Worm (Caenorhabditis elegans) whole organism, young adult: Measurements from ENCODE around the gene T07A9.12.

Experiments used
- B0035.1 ChIP-seq: sonication (generic microtip); optimal IDR thresholded peaks from 2 replicates; lab custom pipeline; 2016; ENCODE audit warnings: missing genetic modification characterization, mild to moderate bottlenecking, missing compliant biosample characterization, missing genotype, missing genetic modification reagents
- F22D6.2 ChIP-seq: sonication (generic microtip); optimal IDR thresholded peaks from 2 replicates; lab custom pipeline; 2016; ENCODE audit warnings: mild to moderate bottlenecking, missing genetic modification characterization, missing compliant biosample characterization
- F37B4.10 ChIP-seq: fragments of 200-800 bp; sonication (Bioruptor generic); IDR thresholded peaks from 2 replicates; pipeline ENCODE4 v1.3.6; 2022; ENCODE audit warnings: missing genetic modification characterization, missing compliant biosample characterization
- F52B5.7 ChIP-seq: sonication (generic microtip); optimal IDR thresholded peaks from 2 replicates; lab custom pipeline; 2016; ENCODE audit warnings: mild to moderate bottlenecking, missing genetic modification characterization, missing compliant biosample characterization
- K11D2.4 ChIP-seq: fragments of 200-800 bp; sonication (Bioruptor generic); IDR thresholded peaks from 2 replicates; pipeline ENCODE4 v1.3.6; 2022; ENCODE audit warnings: missing genetic modification reagents, missing genetic modification characterization, missing compliant biosample characterization
- T07F8.4 ChIP-seq: sonication (generic microtip); optimal IDR thresholded peaks from 2 replicates; lab custom pipeline; 2016; ENCODE audit warnings: mild to moderate bottlenecking, missing genetic modification characterization, moderate library complexity, missing compliant biosample characterization
- Y56A3A.18 ChIP-seq: fragments of 200-800 bp; sonication (Bioruptor generic); IDR thresholded peaks from 2 replicates; pipeline ENCODE4 v1.3.6; 2022; ENCODE audit warnings: missing genetic modification reagents, missing genetic modification characterization, missing compliant biosample characterization
- akir-1 ChIP-seq: fragments of 200-800 bp; sonication (Bioruptor generic); optimal IDR thresholded peaks from 2 replicates; lab custom pipeline; 2018; ENCODE audit warnings: mild to moderate bottlenecking, missing genetic modification characterization, moderate library complexity, missing compliant biosample characterization
- ama-1 ChIP-seq, 3 experiments: fragments of 150-350 bp in 1 of 3; sonication (generic microtip) in 2 of 3; optimal IDR thresholded peaks; 2 replicates each; lab custom pipeline; 2014 to 2018; ENCODE audit warnings: missing biosample characterization in 2 of 3, missing genetic modification characterization in 2 of 3, missing genetic modification reagents in 2 of 3
- bed-1 ChIP-seq: fragments of 200-800 bp; sonication (Bioruptor generic); IDR thresholded peaks from 2 replicates; pipeline ENCODE4 v1.3.6; 2022; ENCODE audit warnings: missing genetic modification reagents, missing genetic modification characterization, missing compliant biosample characterization
- ceh-40 ChIP-seq: fragments of 200-800 bp; sonication (Bioruptor generic); IDR thresholded peaks from 2 replicates; pipeline ENCODE4 v1.3.6; 2022; ENCODE audit warnings: missing genetic modification characterization, missing compliant biosample characterization
- ceh-58 ChIP-seq: fragments of 200-800 bp; sonication (Bioruptor generic); IDR thresholded peaks from 2 replicates; pipeline ENCODE4 v1.3.6; 2022; ENCODE audit warnings: missing genetic modification characterization, missing compliant biosample characterization
- dpff-1 ChIP-seq: sonication (generic microtip); optimal IDR thresholded peaks from 2 replicates; lab custom pipeline; 2017; ENCODE audit warnings: mild to moderate bottlenecking, missing genetic modification characterization, missing compliant biosample characterization
- egl-18 ChIP-seq: fragments of 200-800 bp; sonication (Bioruptor generic); IDR thresholded peaks from 2 replicates; pipeline ENCODE4 v1.3.6; 2022; ENCODE audit warnings: missing genetic modification reagents, missing genetic modification characterization, missing compliant biosample characterization
- egl-44 ChIP-seq: fragments of 200-800 bp; sonication (Bioruptor generic); IDR thresholded peaks from 2 replicates; pipeline ENCODE4 v1.3.6; 2022; ENCODE audit warnings: missing genetic modification reagents, missing genetic modification characterization, missing compliant biosample characterization
- egrh-3 ChIP-seq: fragments of 200-800 bp; sonication (Bioruptor generic); IDR thresholded peaks from 2 replicates; pipeline ENCODE4 v1.3.6; 2022; ENCODE audit warnings: missing genetic modification reagents, missing genetic modification characterization, missing compliant biosample characterization
- gei-17 ChIP-seq: fragments of 200-800 bp; sonication (Bioruptor generic); optimal IDR thresholded peaks from 2 replicates; lab custom pipeline; 2018; ENCODE audit warnings: mild to moderate bottlenecking, missing genetic modification characterization, missing compliant biosample characterization
- hmg-20 ChIP-seq: fragments of 200-800 bp; sonication (Bioruptor generic); IDR thresholded peaks from 2 replicates; pipeline ENCODE4 v1.3.6; 2022; ENCODE audit warnings: missing genetic modification reagents, missing genetic modification characterization, missing compliant biosample characterization
- hrde-1 ChIP-seq: sonication (generic microtip); optimal IDR thresholded peaks from 2 replicates; lab custom pipeline; 2016; ENCODE audit warnings: missing genetic modification characterization, mild to moderate bottlenecking, missing compliant biosample characterization, moderate library complexity, missing genotype, missing genetic modification reagents, borderline replicate concordance
- lin-40 ChIP-seq: sonication (generic microtip); optimal IDR thresholded peaks from 2 replicates; lab custom pipeline; 2016; ENCODE audit warnings: missing genetic modification characterization, mild to moderate bottlenecking, missing compliant biosample characterization, missing genotype, missing genetic modification reagents
- lin-54 ChIP-seq: fragments of 200-800 bp; sonication (Bioruptor generic); optimal IDR thresholded peaks from 2 replicates; lab custom pipeline; 2018; ENCODE audit warnings: mild to moderate bottlenecking, missing genetic modification characterization, missing compliant biosample characterization
- lir-1 ChIP-seq: fragments of 200-800 bp; sonication (Bioruptor generic); conservative IDR thresholded peaks from 2 replicates; pipeline ENCODE4 v1.3.6; 2022; ENCODE audit warnings: missing genetic modification reagents, missing genetic modification characterization, missing compliant biosample characterization
- lsy-27 ChIP-seq: sonication (generic microtip); optimal IDR thresholded peaks from 2 replicates; lab custom pipeline; 2017; ENCODE audit warnings: missing genetic modification characterization, mild to moderate bottlenecking, missing compliant biosample characterization, antibody characterized with exemption, missing genotype, borderline replicate concordance; ENCODE audit not compliant: insufficient read depth
- madf-3 ChIP-seq: fragments of 200-800 bp; sonication (Bioruptor generic); IDR thresholded peaks from 2 replicates; pipeline ENCODE4 v1.3.6; 2022; ENCODE audit warnings: missing genetic modification reagents, missing genetic modification characterization, missing compliant biosample characterization
- mcd-1 ChIP-seq: fragments of 200-800 bp; sonication (Bioruptor generic); IDR thresholded peaks from 2 replicates; pipeline ENCODE4 v1.3.6; 2022; ENCODE audit warnings: missing genetic modification reagents, missing genetic modification characterization, missing compliant biosample characterization
- nfya-2 ChIP-seq: fragments of 200-800 bp; sonication (Bioruptor generic); IDR thresholded peaks from 2 replicates; pipeline ENCODE4 v1.3.6; 2022; ENCODE audit warnings: missing genetic modification reagents, missing genetic modification characterization, missing compliant biosample characterization
- nhr-120 ChIP-seq: fragments of 200-800 bp; sonication (Bioruptor generic); IDR thresholded peaks from 2 replicates; pipeline ENCODE4 v1.3.6; 2022; ENCODE audit warnings: missing genetic modification characterization, missing compliant biosample characterization
- nhr-27 ChIP-seq: fragments of 200-800 bp; sonication (Bioruptor generic); optimal IDR thresholded peaks from 2 replicates; lab custom pipeline; 2018; ENCODE audit warnings: mild to moderate bottlenecking, missing genetic modification characterization, moderate library complexity, missing compliant biosample characterization
- nhr-80 ChIP-seq: sonication (generic microtip); optimal IDR thresholded peaks from 2 replicates; lab custom pipeline; 2016; ENCODE audit warnings: missing genetic modification characterization, missing compliant biosample characterization
- pbrm-1 ChIP-seq: fragments of 200-800 bp; sonication (Bioruptor generic); IDR thresholded peaks from 2 replicates; pipeline ENCODE4 v1.3.6; 2022; ENCODE audit warnings: missing genetic modification reagents, missing genetic modification characterization, missing compliant biosample characterization
- pha-4 ChIP-seq: fragments of 150-350 bp; sonication (generic microtip); optimal IDR thresholded peaks from 2 replicates; lab custom pipeline; 2014; ENCODE audit warnings: missing biosample characterization, missing genetic modification reagents, missing genetic modification characterization
- sea-2 ChIP-seq: fragments of 200-800 bp; sonication (Bioruptor generic); IDR thresholded peaks from 2 replicates; pipeline ENCODE4 v1.3.6; 2022; ENCODE audit warnings: missing genetic modification characterization, missing compliant biosample characterization
- snpc-4 ChIP-seq, 5 experiments: fragments of 150-350 bp in 1 of 5; sonication (generic microtip) in 4 of 5; optimal IDR thresholded peaks; 2 replicates each; lab custom pipeline; 2014 to 2018; ENCODE audit warnings: missing genetic modification characterization in 5 of 5, missing biosample characterization in 3 of 5, antibody characterized with exemption in 2 of 5, mild to moderate bottlenecking in 2 of 5, missing compliant biosample characterization in 2 of 5, missing genotype in 2 of 5, moderate library complexity in 2 of 5, missing genetic modification reagents in 1 of 5
- tbx-9 ChIP-seq: sonication (generic microtip); optimal IDR thresholded peaks from 2 replicates; lab custom pipeline; 2016; ENCODE audit warnings: borderline replicate concordance, missing genetic modification characterization, inconsistent platforms, missing compliant biosample characterization
- unc-130 ChIP-seq: sonication (generic microtip); optimal IDR thresholded peaks from 2 replicates; lab custom pipeline; 2016; ENCODE audit warnings: missing genetic modification reagents, missing genetic modification characterization, missing compliant biosample characterization
- unc-62 ChIP-seq: fragments of 150-350 bp; optimal IDR thresholded peaks from 2 replicates; lab custom pipeline; 2014; ENCODE audit warnings: missing biosample characterization, missing genetic modification reagents, missing genetic modification characterization
- zfh-2 ChIP-seq: fragments of 200-800 bp; sonication (Bioruptor generic); conservative IDR thresholded peaks from 2 replicates; pipeline ENCODE4 v1.3.6; 2022; ENCODE audit warnings: missing genetic modification reagents, missing genetic modification characterization, missing compliant biosample characterization
- ztf-22 ChIP-seq: fragments of 200-800 bp; sonication (Bioruptor generic); optimal IDR thresholded peaks from 2 replicates; lab custom pipeline; 2018; ENCODE audit warnings: mild to moderate bottlenecking, missing genetic modification characterization, moderate library complexity, missing compliant biosample characterization
- ztf-25 ChIP-seq: fragments of 200-800 bp; sonication (Bioruptor generic); IDR thresholded peaks from 2 replicates; pipeline ENCODE4 v1.3.6; 2022; ENCODE audit warnings: missing genetic modification reagents, missing genetic modification characterization, missing compliant biosample characterization
- ztf-28 ChIP-seq: fragments of 200-800 bp; sonication (Bioruptor generic); IDR thresholded peaks from 2 replicates; pipeline ENCODE4 v1.3.6; 2022; ENCODE audit warnings: missing genetic modification reagents, missing genetic modification characterization, missing compliant biosample characterization
- ztf-6 ChIP-seq: fragments of 200-800 bp; sonication (Bioruptor generic); IDR thresholded peaks from 2 replicates; pipeline ENCODE4 v1.3.6; 2022; ENCODE audit warnings: missing genetic modification reagents, missing genetic modification characterization, missing compliant biosample characterization

Gene T07A9.12

DNA sequence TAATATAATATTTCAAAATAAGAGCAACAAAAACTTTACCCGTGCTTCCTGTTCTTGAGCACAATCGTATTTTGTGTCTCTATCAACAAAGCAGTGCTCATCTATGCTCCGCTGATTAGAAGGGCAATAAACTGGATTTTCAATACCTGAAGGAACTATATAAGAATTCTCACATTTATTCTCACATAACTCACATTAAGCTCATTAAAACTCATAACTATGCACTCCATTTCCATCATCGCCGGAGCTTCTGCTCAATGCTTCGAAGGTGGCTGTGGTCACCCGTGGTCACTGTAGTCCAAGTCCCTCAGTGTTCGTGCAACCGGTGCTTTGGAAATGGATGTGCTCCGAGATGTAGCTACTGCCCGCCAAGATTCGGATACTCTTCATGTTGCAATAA, 44.1 kb downstream of the T07A9.12 start, which contains the start of the genes Y66H1A.8 and M04G7.5:
TSS of gene Y66H1A.8 (minus strand) at position 101 of the 400 bp plus-strand sequence.
TSS of gene M04G7.5 (plus strand) at position 258 of the 400 bp plus-strand sequence.
- TF ChIP-seq F37B4.10 (GFP tag; lab: Robert Waterston, UW) (no peak), ztf-25 (GFP tag; lab: Robert Waterston, UW) (no peak), hrde-1 (tag; lab: Kevin White, UChicago) (no peak), egl-18 (GFP tag; lab: Robert Waterston, UW) (no peak), akir-1 (no peak), ztf-6 (GFP tag; lab: Robert Waterston, UW) (no peak), K11D2.4 (GFP tag; lab: Robert Waterston, UW) (no peak), zfh-2 (no peak), ama-1 (optimal IDR thresholded peaks at IDR 0.05; lab: Kevin White, UChicago) (no peak), ama-1 (GFP tag; optimal IDR thresholded peaks at IDR 0.05; lab: Kevin White, UChicago) (no peak), nfya-2 (GFP tag; lab: Robert Waterston, UW) (no peak), lir-1 (GFP tag; lab: Robert Waterston, UW) (no peak), F52B5.7 (no peak), gei-17 (GFP tag; lab: Kevin White, UChicago) (no peak), F22D6.2 (no peak), lin-40 (tag; lab: Kevin White, UChicago) (no peak), B0035.1 (tag; lab: Kevin White, UChicago) (no peak), T07F8.4 (tag; lab: Kevin White, UChicago) (no peak), ceh-40 (GFP tag; lab: Robert Waterston, UW) (no peak)

DNA sequence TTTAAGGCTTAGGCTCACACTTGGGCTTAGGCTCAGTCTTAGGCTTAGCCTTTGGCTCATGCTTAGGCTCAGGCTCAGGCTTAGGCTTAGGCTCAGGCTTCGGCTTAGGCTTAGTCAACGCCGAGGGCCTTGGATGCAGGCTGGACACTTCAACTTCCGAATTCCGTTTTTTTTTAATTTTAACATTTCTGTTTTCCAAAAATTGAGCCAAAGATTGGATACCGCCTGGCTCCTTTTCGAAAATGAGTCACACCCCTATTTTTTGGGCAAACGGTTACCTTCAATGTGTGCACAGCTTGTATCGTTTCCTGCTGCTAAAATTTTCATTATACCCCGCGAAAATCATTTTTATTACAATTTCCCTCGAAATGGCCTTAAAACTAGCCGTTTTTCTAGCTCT, 44.8 kb downstream of the T07A9.12 start, which contains the start of gene M04G7.1:
TSS of gene M04G7.1 (plus strand) at position 301 of the 400 bp plus-strand sequence.
- TF ChIP-seq pbrm-1 (GFP tag; lab: Robert Waterston, UW) (no peak), dpff-1 (tag; lab: Kevin White, UChicago) (no peak)

DNA sequence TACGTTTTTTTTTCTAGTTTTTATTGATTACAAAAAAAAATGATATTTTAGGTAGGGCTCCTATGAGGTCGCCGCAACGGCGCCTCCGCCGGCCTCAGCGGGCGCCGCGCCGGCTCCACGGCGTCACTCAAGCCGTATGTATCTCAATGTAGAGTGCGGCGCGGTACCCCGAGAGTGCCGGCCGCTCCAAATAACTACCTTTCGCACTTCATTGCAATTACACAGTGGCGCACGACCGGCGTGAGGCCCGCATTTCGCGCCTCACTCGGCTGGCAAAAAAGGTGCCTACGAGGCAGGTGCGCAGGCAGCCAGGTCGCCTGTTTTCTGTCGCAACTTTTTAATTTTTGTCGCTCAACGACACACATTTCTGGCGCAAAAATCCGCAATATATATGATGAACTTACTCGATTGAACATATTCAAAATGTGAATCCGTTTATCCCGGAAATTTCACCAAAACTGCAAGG, 50.0 kb downstream of the T07A9.12 start, which contains the start of gene M04G7.2:
TSS of gene M04G7.2 (minus strand) at position 416 of the 466 bp plus-strand sequence.
- no peak for TF ChIP-seq sea-2 (GFP tag; lab: Robert Waterston, UW)
- no peak for TF ChIP-seq hmg-20 (GFP tag; lab: Robert Waterston, UW)
- TF ChIP-seq unc-130 (GFP tag; lab: Kevin White, UChicago): no peak
- TF ChIP-seq egrh-3 (GFP tag; lab: Robert Waterston, UW): peak; percentile 26; the same call in 1 of the 2 replicates
- TF ChIP-seq akir-1: no peak
- no peak for TF ChIP-seq lsy-27 (tag; lab: Kevin White, UChicago)
- no peak for TF ChIP-seq ceh-58
- 0 out of 2 replicates have a peak, but pooled peaks have one; percentile 27 for TF ChIP-seq madf-3 (GFP tag; lab: Robert Waterston, UW)
- no peak for TF ChIP-seq ama-1 (optimal IDR thresholded peaks at IDR 0.05; lab: Kevin White, UChicago)
- TF ChIP-seq ama-1 (GFP tag; optimal IDR thresholded peaks at IDR 0.05; lab: Kevin White, UChicago): no peak
- 0 out of 2 replicates have a peak, but pooled peaks have one; percentile 32 for TF ChIP-seq mcd-1 (GFP tag; lab: Robert Waterston, UW)
- TF ChIP-seq nhr-27 (tag; lab: Kevin White, UChicago): no peak
- no peak for TF ChIP-seq dpff-1 (tag; lab: Kevin White, UChicago)
- no peak for TF ChIP-seq pha-4
- TF ChIP-seq ztf-28: 0 out of 2 replicates have a peak, but pooled peaks have one; percentile 70
- TF ChIP-seq nhr-120: 0 out of 2 replicates have a peak, but pooled peaks have one; percentile 11
- TF ChIP-seq lin-40 (tag; lab: Kevin White, UChicago): no peak
- peak; percentile 53; the same call in 1 of the 2 replicates for TF ChIP-seq K11D2.4 (GFP tag; lab: Robert Waterston, UW)
- TF ChIP-seq zfh-2: peak; percentile 85

DNA sequence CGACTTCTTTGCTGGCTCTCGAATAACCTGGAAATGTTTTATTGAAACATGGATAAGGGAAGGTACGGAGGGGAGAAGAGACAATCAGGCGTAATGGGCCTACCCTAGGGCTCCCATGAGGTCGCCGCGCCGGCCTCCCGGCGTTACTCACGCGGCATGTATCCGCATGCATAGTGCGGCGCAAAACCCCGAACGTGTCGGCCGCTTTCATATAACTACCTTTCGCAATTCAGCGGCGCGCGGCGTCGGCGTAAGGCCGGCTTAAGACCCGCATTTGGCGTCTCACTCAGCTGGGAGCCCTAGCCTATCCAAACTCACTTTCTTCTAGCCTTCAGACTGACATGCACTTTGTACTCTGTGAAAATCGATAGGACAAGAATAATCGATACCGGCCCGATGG, 51.4 kb downstream of the T07A9.12 start:
- no peak for TF ChIP-seq tbx-9
- TF ChIP-seq zfh-2: peak; percentile 80
- no peak for TF ChIP-seq snpc-4 (GFP tag; optimal IDR thresholded peaks at IDR 0.05; lab: Kevin White, UChicago)
- TF ChIP-seq snpc-4 (tag; optimal IDR thresholded peaks at IDR 0.05; lab: Kevin White, UChicago): peak in 3 of 4 experiments; percentile 6 to 82 (median 38)
- no peak for TF ChIP-seq unc-62 (GFP tag; lab: Kevin White, UChicago)
- TF ChIP-seq ztf-22 (GFP tag; lab: Kevin White, UChicago): no peak
- no peak for TF ChIP-seq ztf-6 (GFP tag; lab: Robert Waterston, UW)
- 0 out of 2 replicates have a peak, but pooled peaks have one; percentile 50 for TF ChIP-seq K11D2.4 (GFP tag; lab: Robert Waterston, UW)
- TF ChIP-seq nhr-80 (tag; lab: Kevin White, UChicago): no peak
- TF ChIP-seq egl-44 (GFP tag; lab: Robert Waterston, UW): no peak
- TF ChIP-seq nhr-120: no peak
- TF ChIP-seq Y56A3A.18 (GFP tag; lab: Robert Waterston, UW): no peak
- no peak for TF ChIP-seq lin-54
- no peak for TF ChIP-seq bed-1
- 0 out of 2 replicates have a peak, but pooled peaks have one; percentile 43 for TF ChIP-seq ztf-28
